Fruit fly (Drosophila melanogaster): ENCODE data around the gene Past1.

Gene Past1

dm6 chr3R:12717588-12718535 is 20.7 kb downstream of the Past1 start (continued):
- TF ChIP-seq Abd-B (GFP tag; optimal IDR thresholded peaks at IDR 0.05) (no peak), brk (GFP tag; optimal IDR thresholded peaks at IDR 0.05) (no peak), dmrt93B (GFP tag; optimal IDR thresholded peaks at IDR 0.05) (no peak), dsf (GFP tag; optimal IDR thresholded peaks at IDR 0.05; ENCODE audit: borderline replicate concordance) (no peak), Sp1 (GFP tag; optimal IDR thresholded peaks at IDR 0.05) (peak; percentile 26), OdsH (GFP tag; optimal IDR thresholded peaks at IDR 0.05) (peak; percentile 59), GATAd (GFP tag; optimal IDR thresholded peaks at IDR 0.05) (no peak), Jra (GFP tag; optimal IDR thresholded peaks at IDR 0.05) (no peak), CrebA (GFP tag; optimal IDR thresholded peaks at IDR 0.05; ENCODE audit: borderline replicate concordance) (no peak), pan (optimal IDR thresholded peaks at IDR 0.05) (no peak), Hr78 (GFP tag; optimal IDR thresholded peaks at IDR 0.05) (no peak), Rel (GFP tag; optimal IDR thresholded peaks at IDR 0.05) (peak; percentile 13), Rel (tag; optimal IDR thresholded peaks at IDR 0.05) (peak; percentile 29)

DNA sequence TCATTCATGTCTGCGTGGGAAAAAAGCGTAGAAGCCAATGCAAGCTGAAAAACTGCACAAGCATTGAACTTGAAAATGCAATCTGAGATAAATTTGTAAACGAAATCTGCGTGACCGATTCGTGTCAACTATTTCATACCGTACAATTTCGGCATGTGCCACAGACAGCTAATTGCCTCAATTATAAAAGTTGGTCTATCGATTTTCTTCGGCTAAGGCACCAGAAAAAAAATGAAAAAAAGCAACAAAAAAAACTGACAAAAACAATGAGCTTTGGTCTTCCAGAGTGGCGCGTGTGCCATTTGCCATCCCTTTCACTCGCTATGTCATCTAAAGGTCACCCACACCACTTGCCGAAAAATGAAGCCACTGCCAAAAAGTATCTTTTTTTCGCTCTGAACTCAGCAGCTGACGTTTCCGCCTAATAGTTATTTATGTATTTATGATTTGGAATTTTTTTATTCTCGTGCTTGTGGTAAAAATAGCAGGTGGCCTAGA is 21.5 kb downstream of the Past1 start:
- TF ChIP-seq dl (GFP tag; optimal IDR thresholded peaks at IDR 0.05; ENCODE audit: insufficient read depth in 1 of 2, partially characterized antibody in 2 of 2) (no peak), woc (GFP tag; optimal IDR thresholded peaks at IDR 0.05) (no peak), lola (GFP tag; optimal IDR thresholded peaks at IDR 0.05) (no peak), N (GFP tag; optimal IDR thresholded peaks at IDR 0.05) (no peak), Sp1 (GFP tag; optimal IDR thresholded peaks at IDR 0.05) (no peak), dsf (GFP tag; optimal IDR thresholded peaks at IDR 0.05; ENCODE audit: borderline replicate concordance) (no peak)

dm6 chr3R:12719627-12720343 is 22.7 kb downstream of the Past1 start:
- TF ChIP-seq CG32264 (GFP tag; optimal IDR thresholded peaks at IDR 0.05) = no peak
- no peak for TF ChIP-seq jim (GFP tag; optimal IDR thresholded peaks at IDR 0.05)
- TF ChIP-seq CG9705 (GFP tag; optimal IDR thresholded peaks at IDR 0.05) = no peak
- peak; percentile 63 for TF ChIP-seq CrebA (GFP tag; optimal IDR thresholded peaks at IDR 0.05; ENCODE audit: borderline replicate concordance)
- peak in 1 of 2 experiments; percentile 68 for TF ChIP-seq foxo (GFP tag; optimal IDR thresholded peaks at IDR 0.05)
- peak; percentile 38 for TF ChIP-seq dmrt93B (GFP tag; optimal IDR thresholded peaks at IDR 0.05)
- peak; percentile 71 for TF ChIP-seq Hr83 (GFP tag; optimal IDR thresholded peaks at IDR 0.05; ENCODE audit: poor library complexity, severe bottlenecking)
- no peak for TF ChIP-seq br (GFP tag; optimal IDR thresholded peaks at IDR 0.05)
- TF ChIP-seq Abd-B (GFP tag; optimal IDR thresholded peaks at IDR 0.05) = no peak
- TF ChIP-seq h (GFP tag; optimal IDR thresholded peaks at IDR 0.05) = peak; percentile 62
- peak; percentile 62 for TF ChIP-seq psq (GFP tag; optimal IDR thresholded peaks at IDR 0.05)
- no peak for TF ChIP-seq Myc (optimal IDR thresholded peaks at IDR 0.05)
- TF ChIP-seq Hnf4 (GFP tag; optimal IDR thresholded peaks at IDR 0.05) = no peak
- TF ChIP-seq ey (GFP tag; optimal IDR thresholded peaks at IDR 0.05) = no peak
- TF ChIP-seq Dfd (GFP tag; optimal IDR thresholded peaks at IDR 0.05) = no peak
- no peak for TF ChIP-seq pan (optimal IDR thresholded peaks at IDR 0.05)
- TF ChIP-seq OdsH (GFP tag; optimal IDR thresholded peaks at IDR 0.05) = peak; percentile 27
- no peak for TF ChIP-seq sv (GFP tag; optimal IDR thresholded peaks at IDR 0.05)
- TF ChIP-seq Mio (GFP tag; optimal IDR thresholded peaks at IDR 0.05) = no peak
- TF ChIP-seq Jra (GFP tag; optimal IDR thresholded peaks at IDR 0.05) = no peak
- peak; percentile 51 for TF ChIP-seq Vsx2 (GFP tag; optimal IDR thresholded peaks at IDR 0.05; ENCODE audit: partially characterized antibody)
- TF ChIP-seq usp (GFP tag; optimal IDR thresholded peaks at IDR 0.05) = no peak
- peak; percentile 36 for TF ChIP-seq fru (GFP tag; optimal IDR thresholded peaks at IDR 0.05)
- TF ChIP-seq Hr78 (GFP tag; optimal IDR thresholded peaks at IDR 0.05) = no peak
- TF ChIP-seq sage (GFP tag; optimal IDR thresholded peaks at IDR 0.05) = peak; percentile 18
- TF ChIP-seq brk (GFP tag; optimal IDR thresholded peaks at IDR 0.05) = no peak
- peak; percentile 46 for TF ChIP-seq woc (GFP tag; optimal IDR thresholded peaks at IDR 0.05)
- TF ChIP-seq Sp1 (GFP tag; optimal IDR thresholded peaks at IDR 0.05) = peak; percentile 52
- no peak for TF ChIP-seq dsf (GFP tag; optimal IDR thresholded peaks at IDR 0.05; ENCODE audit: borderline replicate concordance)
- peak; percentile 72 for TF ChIP-seq Dif (GFP tag; optimal IDR thresholded peaks at IDR 0.05; ENCODE audit: partially characterized antibody)
- no peak for TF ChIP-seq Rel (GFP tag; optimal IDR thresholded peaks at IDR 0.05)
- peak; percentile 57 for TF ChIP-seq Rel (tag; optimal IDR thresholded peaks at IDR 0.05)
- peak; percentile 59 for TF ChIP-seq HLH106 (tag; optimal IDR thresholded peaks at IDR 0.05)
- TF ChIP-seq N (GFP tag; optimal IDR thresholded peaks at IDR 0.05) = no peak
- TF ChIP-seq rgr (GFP tag; optimal IDR thresholded peaks at IDR 0.05) = peak; percentile 39
- peak; percentile 77 to 83 for TF ChIP-seq dl (GFP tag; optimal IDR thresholded peaks at IDR 0.05; ENCODE audit: insufficient read depth in 1 of 2, partially characterized antibody in 2 of 2)
- TF ChIP-seq lola (GFP tag; optimal IDR thresholded peaks at IDR 0.05) = no peak
- TF ChIP-seq tai (GFP tag; optimal IDR thresholded peaks at IDR 0.05) = no peak
- no peak for TF ChIP-seq GATAd (GFP tag; optimal IDR thresholded peaks at IDR 0.05)
